Worm (Caenorhabditis elegans) whole organism, L4/young adult: Measurements from ENCODE around the gene gst-2.

Source experiments
- W03F9.2 ChIP-seq: fragments of 150-350 bp; optimal IDR thresholded peaks from 2 replicates; lab custom pipeline; 2014; ENCODE audit warnings: missing biosample characterization, missing genetic modification characterization
- dao-5 ChIP-seq: sonication (generic microtip); optimal IDR thresholded peaks from 2 replicates; lab custom pipeline; 2016; ENCODE audit warnings: missing genotype, missing genetic modification characterization, moderate library complexity, missing compliant biosample characterization

DNA sequence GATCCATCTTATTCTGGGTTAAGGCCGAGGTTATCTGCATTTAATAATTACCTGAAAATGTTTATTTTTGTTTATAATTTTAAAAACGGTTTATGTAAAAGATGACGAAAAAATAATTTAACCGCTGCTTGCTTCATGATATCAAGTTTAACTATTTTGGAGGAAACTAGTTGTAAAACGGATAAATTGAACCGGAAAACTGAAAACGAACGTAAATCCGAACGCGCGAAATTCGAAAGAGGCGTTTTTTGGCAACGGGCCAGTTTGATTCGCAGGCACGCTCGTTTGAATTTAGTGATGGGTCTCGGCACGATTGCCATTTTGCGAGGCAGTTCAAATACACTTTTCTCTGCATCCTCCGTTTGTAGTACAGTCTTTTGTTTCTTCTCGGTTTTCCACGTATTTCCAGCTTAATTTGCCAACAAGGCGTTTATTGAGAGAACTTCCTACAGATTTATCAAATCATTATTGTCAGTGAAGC is 12.9 kb downstream of the gst-2 start, which contains the start of the genes gtbp-1 and K08F4.3:
- TF ChIP-seq W03F9.2 (peak; percentile 81), dao-5 (tag; lab: Kevin White, UChicago) (no peak)
